Worm (Caenorhabditis elegans): Measurements from ENCODE around the gene abl-1.

DNA sequence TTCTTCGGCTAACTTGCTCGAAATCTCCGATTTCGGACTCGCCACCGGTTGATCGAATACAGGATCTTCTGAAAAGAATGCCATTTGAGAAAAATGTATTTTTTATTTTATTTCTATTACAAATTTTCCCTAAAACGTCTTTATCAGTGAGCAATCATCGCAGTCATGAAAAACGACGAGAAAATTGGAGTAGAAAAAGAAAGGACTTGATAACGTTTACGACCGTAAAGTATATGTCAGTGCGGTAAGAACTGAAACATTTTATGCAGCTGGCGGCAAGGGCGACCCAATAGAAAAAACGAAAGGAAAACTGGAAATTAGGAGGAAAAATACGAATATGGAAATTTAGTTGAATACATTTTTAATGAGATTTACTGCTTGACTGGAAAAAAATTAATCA, 6.2 kb downstream of the abl-1 start:
- TF ChIP-seq ztf-4 (tag; optimal IDR thresholded peaks at IDR 0.05) (no peak), nhr-12 (tag; optimal IDR thresholded peaks at IDR 0.05) (no peak), aly-2 (tag; optimal IDR thresholded peaks at IDR 0.05) (no peak), unc-39 (tag; optimal IDR thresholded peaks at IDR 0.05) (no peak), skn-1 (tag; optimal IDR thresholded peaks at IDR 0.05) (no peak), dmd-4 (tag; optimal IDR thresholded peaks at IDR 0.05) (no peak)
